Worm (Caenorhabditis elegans): ENCODE data around the gene C34H4.1.

DNA sequence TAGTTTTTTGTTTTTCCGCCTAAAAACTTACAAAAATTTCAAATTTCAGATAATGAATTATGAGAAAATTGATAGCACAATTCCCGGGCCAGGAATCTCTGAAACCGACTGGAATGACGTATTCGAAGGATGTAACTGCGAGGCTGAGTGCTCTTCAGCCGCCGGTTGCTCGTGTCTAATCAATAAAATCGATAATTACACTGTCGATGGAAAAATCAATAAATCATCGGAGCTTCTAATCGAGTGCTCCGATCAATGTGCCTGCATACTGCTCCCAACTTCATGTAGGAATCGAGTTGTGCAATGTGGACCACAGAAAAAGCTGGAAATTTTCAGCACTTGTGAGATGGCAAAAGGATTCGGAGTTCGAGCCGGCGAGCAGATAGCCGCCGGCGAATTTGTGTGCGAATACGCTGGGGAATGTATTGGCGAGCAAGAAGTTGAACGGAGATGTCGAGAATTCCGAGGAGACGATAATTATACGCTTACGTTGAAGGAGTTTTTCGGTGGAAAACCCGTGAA lies 47.6 kb downstream of the C34H4.1 start:
- TF ChIP-seq nhr-90 (tag; optimal IDR thresholded peaks at IDR 0.05) (no peak), efl-1 (GFP tag; optimal IDR thresholded peaks at IDR 0.05) (no peak), ama-1 (optimal IDR thresholded peaks at IDR 0.05) (no peak), ama-1 (GFP tag; optimal IDR thresholded peaks at IDR 0.05) (no peak)

All from whole organism, young adult.